Worm (Caenorhabditis elegans) whole organism, L3 larva: ENCODE results near the gene B0252.11.

ENCODE experiments used
- R02D3.7 ChIP-seq: fragments of 150-350 bp; optimal IDR thresholded peaks from 2 replicates; lab custom pipeline; 2014; ENCODE audit warnings: missing biosample characterization, missing genetic modification characterization
- ZK546.5 ChIP-seq: sonication (generic microtip); optimal IDR thresholded peaks from 2 replicates; lab custom pipeline; 2017; ENCODE audit warnings: missing biosample characterization, missing genetic modification characterization
- aly-2 ChIP-seq: fragments of 150-350 bp; optimal IDR thresholded peaks from 2 replicates; lab custom pipeline; 2014; ENCODE audit warnings: missing biosample characterization, missing genetic modification characterization
- ama-1 ChIP-seq: fragments of 150-350 bp; optimal IDR thresholded peaks from 2 replicates; lab custom pipeline; 2018
- ceh-16 ChIP-seq: sonication (generic microtip); optimal IDR thresholded peaks from 2 replicates; lab custom pipeline; 2017; ENCODE audit warnings: missing biosample characterization, missing genetic modification characterization
- ceh-28 ChIP-seq: fragments of 150-350 bp; optimal IDR thresholded peaks from 2 replicates; lab custom pipeline; 2014; ENCODE audit warnings: missing biosample characterization, missing genetic modification reagents, missing genetic modification characterization
- ceh-82 ChIP-seq: fragments of 150-350 bp; optimal IDR thresholded peaks from 2 replicates; lab custom pipeline; 2014; ENCODE audit warnings: missing biosample characterization, missing genetic modification characterization
- ceh-9 ChIP-seq: sonication (generic microtip); optimal IDR thresholded peaks from 2 replicates; lab custom pipeline; 2018; ENCODE audit warnings: missing biosample characterization, missing genetic modification characterization
- daf-12 ChIP-seq: fragments of 150-350 bp; optimal IDR thresholded peaks from 2 replicates; lab custom pipeline; 2014; ENCODE audit warnings: missing biosample characterization, missing genetic modification reagents, missing genetic modification characterization
- egl-27 ChIP-seq: sonication (generic microtip); optimal IDR thresholded peaks from 4 replicates; lab custom pipeline; 2017; ENCODE audit warnings: missing biosample characterization, missing genetic modification reagents, missing genetic modification characterization
- egl-5 ChIP-seq: fragments of 150-350 bp; optimal IDR thresholded peaks from 2 replicates; lab custom pipeline; 2017; ENCODE audit warnings: missing biosample characterization, missing genetic modification reagents, missing genetic modification characterization, inconsistent platforms
- elt-1 ChIP-seq: fragments of 150-350 bp; optimal IDR thresholded peaks from 2 replicates; lab custom pipeline; 2014; ENCODE audit warnings: missing biosample characterization, missing genetic modification characterization
- elt-2 ChIP-seq: sonication (generic microtip); optimal IDR thresholded peaks from 2 replicates; lab custom pipeline; 2016; ENCODE audit warnings: missing genetic modification reagents, mild to moderate bottlenecking, missing genetic modification characterization, missing compliant biosample characterization
- elt-3 ChIP-seq, 3 experiments: fragments of 150-350 bp in 1 of 3; sonication (generic microtip) in 2 of 3; optimal IDR thresholded peaks; 2 replicates in 2 of 3; 4 replicates in 1 of 3; lab custom pipeline; 2014 to 2017; ENCODE audit warnings: missing biosample characterization in 3 of 3, missing genetic modification characterization in 3 of 3
- eor-1 ChIP-seq, 2 experiments: fragments of 150-350 bp; optimal IDR thresholded peaks; 2 replicates each; lab custom pipeline; 2014 to 2018; ENCODE audit warnings: missing biosample characterization in 2 of 2, missing genetic modification characterization in 2 of 2
- fkh-2 ChIP-seq: fragments of 150-350 bp; optimal IDR thresholded peaks from 2 replicates; lab custom pipeline; 2014; ENCODE audit warnings: missing biosample characterization, missing genetic modification reagents, missing genetic modification characterization
- fos-1 ChIP-seq: fragments of 150-350 bp; optimal IDR thresholded peaks from 2 replicates; lab custom pipeline; 2014; ENCODE audit warnings: missing biosample characterization, missing genetic modification characterization
- hmg-11 ChIP-seq: sonication (generic microtip); optimal IDR thresholded peaks from 2 replicates; lab custom pipeline; 2016; ENCODE audit warnings: missing genetic modification characterization, missing compliant biosample characterization
- lin-15B ChIP-seq: fragments of 150-350 bp; optimal IDR thresholded peaks from 2 replicates; lab custom pipeline; 2014; ENCODE audit warnings: missing biosample characterization, missing genetic modification characterization
- lin-39 ChIP-seq: fragments of 150-350 bp; optimal IDR thresholded peaks from 2 replicates; lab custom pipeline; 2018; ENCODE audit warnings: missing biosample characterization, missing genetic modification reagents, missing genetic modification characterization
- lsy-12 ChIP-seq: sonication (generic microtip); optimal IDR thresholded peaks from 2 replicates; lab custom pipeline; 2016; ENCODE audit warnings: mild to moderate bottlenecking, missing genetic modification characterization, missing compliant biosample characterization
- mdl-1 ChIP-seq: fragments of 150-350 bp; optimal IDR thresholded peaks from 2 replicates; lab custom pipeline; 2014; ENCODE audit warnings: missing biosample characterization, missing genetic modification characterization
- mml-1 ChIP-seq: fragments of 150-350 bp; sonication (generic microtip); optimal IDR thresholded peaks from 3 replicates; lab custom pipeline; 2014; ENCODE audit warnings: missing biosample characterization, missing genetic modification characterization
- nfya-1 ChIP-seq: sonication (generic microtip); optimal IDR thresholded peaks from 2 replicates; lab custom pipeline; 2017; ENCODE audit warnings: missing genetic modification characterization, mild to moderate bottlenecking, missing compliant biosample characterization, antibody characterized with exemption, moderate library complexity; ENCODE audit not compliant: insufficient read depth
- nhr-11 ChIP-seq: fragments of 150-350 bp; optimal IDR thresholded peaks from 2 replicates; lab custom pipeline; 2014; ENCODE audit warnings: missing biosample characterization, missing genetic modification characterization
- nhr-12 ChIP-seq: fragments of 150-350 bp; optimal IDR thresholded peaks from 2 replicates; lab custom pipeline; 2014; ENCODE audit warnings: missing biosample characterization, missing genetic modification characterization
- nhr-23 ChIP-seq: fragments of 150-350 bp; optimal IDR thresholded peaks from 2 replicates; lab custom pipeline; 2014; ENCODE audit warnings: missing biosample characterization, missing genetic modification reagents, missing genetic modification characterization
- nhr-237 ChIP-seq: fragments of 150-350 bp; optimal IDR thresholded peaks from 2 replicates; lab custom pipeline; 2014; ENCODE audit warnings: missing biosample characterization, missing genetic modification characterization
- nhr-25 ChIP-seq: sonication (generic microtip); optimal IDR thresholded peaks from 2 replicates; lab custom pipeline; 2017; ENCODE audit warnings: missing biosample characterization, missing genetic modification characterization
- nhr-28 ChIP-seq: fragments of 150-350 bp; optimal IDR thresholded peaks from 2 replicates; lab custom pipeline; 2014; ENCODE audit warnings: missing biosample characterization, missing genetic modification characterization
- nhr-43 ChIP-seq: sonication (generic microtip); optimal IDR thresholded peaks from 2 replicates; lab custom pipeline; 2016; ENCODE audit warnings: mild to moderate bottlenecking, missing genetic modification characterization, missing compliant biosample characterization; ENCODE audit not compliant: poor library complexity, severe bottlenecking
- nhr-67 ChIP-seq: fragments of 150-350 bp; optimal IDR thresholded peaks from 2 replicates; lab custom pipeline; 2014; ENCODE audit warnings: missing biosample characterization, missing genetic modification characterization
- nhr-76 ChIP-seq: fragments of 150-350 bp; sonication (generic microtip); optimal IDR thresholded peaks from 5 replicates; lab custom pipeline; 2014; ENCODE audit warnings: missing biosample characterization, missing genetic modification characterization
- pha-4 ChIP-seq: fragments of 150-350 bp; optimal IDR thresholded peaks from 2 replicates; lab custom pipeline; 2014; ENCODE audit warnings: missing biosample characterization, missing genetic modification reagents, missing genetic modification characterization
- pqm-1 ChIP-seq: fragments of 150-350 bp; optimal IDR thresholded peaks from 2 replicates; lab custom pipeline; 2017; ENCODE audit warnings: missing biosample characterization, missing genetic modification characterization, inconsistent platforms
- sea-2 ChIP-seq: fragments of 150-350 bp; sonication (generic microtip); optimal IDR thresholded peaks from 4 replicates; lab custom pipeline; 2014; ENCODE audit warnings: missing biosample characterization, missing genetic modification reagents, missing genetic modification characterization
- skn-1 ChIP-seq: fragments of 150-350 bp; optimal IDR thresholded peaks from 2 replicates; lab custom pipeline; 2014; ENCODE audit warnings: missing biosample characterization, missing genetic modification characterization
- tbx-2 ChIP-seq: sonication (generic microtip); optimal IDR thresholded peaks from 2 replicates; lab custom pipeline; 2016; ENCODE audit warnings: mild to moderate bottlenecking, missing genetic modification characterization, missing compliant biosample characterization
- unc-39 ChIP-seq: sonication (generic microtip); optimal IDR thresholded peaks from 4 replicates; lab custom pipeline; 2017; ENCODE audit warnings: missing biosample characterization, missing genetic modification characterization
- zag-1 ChIP-seq: fragments of 150-350 bp; optimal IDR thresholded peaks from 2 replicates; lab custom pipeline; 2014; ENCODE audit warnings: missing biosample characterization, missing genetic modification characterization
- ztf-11 ChIP-seq: fragments of 150-350 bp; optimal IDR thresholded peaks from 2 replicates; lab custom pipeline; 2014; ENCODE audit warnings: missing biosample characterization, missing genetic modification characterization
- ztf-4 ChIP-seq: fragments of 150-350 bp; optimal IDR thresholded peaks from 2 replicates; lab custom pipeline; 2014; ENCODE audit warnings: missing biosample characterization, missing genetic modification characterization

B0252.11 gene

ce11 chrII:6898017-6898779 is 19.4 kb downstream of the B0252.11 start, which contains the start of gene hrpl-1:
hrpl-1 (plus strand) TSS chrII:6898729.
- TF ChIP-seq nfya-1 (tag; lab: Kevin White, UChicago) (peak; percentile 24), elt-2 (no peak), ama-1 (lab: Kevin White, UChicago) (no peak), fos-1 (tag; lab: Kevin White, UChicago) (no peak), nhr-28 (no peak), hmg-11 (no peak), unc-39 (tag; lab: Kevin White, UChicago) (no peak), nhr-43 (tag; lab: Kevin White, UChicago) (peak; percentile 35), lin-15B (tag; lab: Kevin White, UChicago) (no peak), aly-2 (tag; lab: Kevin White, UChicago) (no peak)
- TF ChIP-seq, all 47 proteins: peak for 2

- TF ChIP-seq nhr-67 (tag; lab: Kevin White, UChicago) (no peak), ceh-16 (no peak), ceh-28 (tag; lab: Kevin White, UChicago) (no peak), nhr-43 (tag; lab: Kevin White, UChicago) (no peak), pqm-1 (peak; percentile 29), hmg-11 (no peak), elt-2 (peak; percentile 34)
These were observed 20.1 kb downstream of the B0252.11 start, which contains the start of gene C44B7.11 for ce11 chrII:6897507-6897906. C44B7.11 (minus strand) TSS chrII:6897540.

ce11 chrII:6893589-6894245 is 23.9 kb downstream of the B0252.11 start, which contains the start of gene adal-1:
adal-1 (minus strand) TSS chrII:6893639.
- no peak for TF ChIP-seq hmg-11
- TF ChIP-seq nhr-23 (tag; lab: Kevin White, UChicago): no peak
- TF ChIP-seq ceh-82: no peak
- no peak for TF ChIP-seq daf-12 (tag; lab: Kevin White, UChicago)
- TF ChIP-seq nhr-43 (tag; lab: Kevin White, UChicago): no peak
- TF ChIP-seq fkh-2 (tag; lab: Kevin White, UChicago): no peak
- no peak for TF ChIP-seq pqm-1
- TF ChIP-seq sea-2 (GFP tag; lab: Kevin White, UChicago): no peak
- TF ChIP-seq nhr-25 (tag; lab: Kevin White, UChicago): no peak
- no peak for TF ChIP-seq nhr-11
- TF ChIP-seq ztf-11: no peak
- no peak for TF ChIP-seq egl-5 (tag; lab: Kevin White, UChicago)
- TF ChIP-seq mdl-1 (tag; lab: Kevin White, UChicago): no peak
- TF ChIP-seq, all 47 proteins: peak for 0

- TF ChIP-seq nhr-76 (no peak), ZK546.5 (tag; lab: Kevin White, UChicago) (no peak), nhr-43 (tag; lab: Kevin White, UChicago) (peak; percentile 85), pha-4 (tag; lab: Kevin White, UChicago) (peak; percentile 50), ztf-11 (no peak), ama-1 (lab: Kevin White, UChicago) (peak; percentile 63), eor-1 (tag; optimal IDR thresholded peaks at IDR 0.05; lab: Kevin White, UChicago) (no peak), lin-15B (tag; lab: Kevin White, UChicago) (no peak), hmg-11 (no peak), ceh-28 (tag; lab: Kevin White, UChicago) (no peak), ztf-4 (tag; lab: Kevin White, UChicago) (no peak), lin-39 (tag; lab: Kevin White, UChicago) (peak; percentile 41), fos-1 (tag; lab: Kevin White, UChicago) (no peak), tbx-2 (tag; lab: Kevin White, UChicago) (no peak), ceh-16 (no peak), nhr-11 (no peak), daf-12 (tag; lab: Kevin White, UChicago) (no peak), unc-39 (tag; lab: Kevin White, UChicago) (no peak), elt-3 (tag; optimal IDR thresholded peaks at IDR 0.05; lab: Kevin White, UChicago) (no peak), nhr-28 (no peak), ceh-9 (tag; lab: Kevin White, UChicago) (no peak), lsy-12 (tag; lab: Kevin White, UChicago) (peak; percentile 64), mml-1 (tag; lab: Kevin White, UChicago) (no peak), nhr-67 (tag; lab: Kevin White, UChicago) (no peak), zag-1 (tag; lab: Kevin White, UChicago) (no peak), R02D3.7 (tag; lab: Kevin White, UChicago) (no peak), nfya-1 (tag; lab: Kevin White, UChicago) (peak; percentile 46), aly-2 (tag; lab: Kevin White, UChicago) (no peak), elt-1 (no peak), skn-1 (tag; lab: Kevin White, UChicago) (no peak), nhr-12 (tag; lab: Kevin White, UChicago) (no peak), egl-27 (tag; lab: Kevin White, UChicago) (no peak), fkh-2 (tag; lab: Kevin White, UChicago) (no peak), pqm-1 (peak; percentile 77), nhr-237 (tag; lab: Kevin White, UChicago) (no peak), sea-2 (GFP tag; lab: Kevin White, UChicago) (no peak)
These were observed 25.8 kb downstream of the B0252.11 start for ce11 chrII:6891838-6892237.
